Worm (Caenorhabditis elegans): ENCODE measurements around the gene tomm-20.

The tomm-20 gene

ce11 chrV:12331820-12332219 is 11.4 kb downstream of the tomm-20 start (continued):
- TF ChIP-seq ham-2 (GFP tag; optimal IDR thresholded peaks at IDR 0.05), result no peak
- TF ChIP-seq hlh-1 (tag; optimal IDR thresholded peaks at IDR 0.05), result no peak
- no peak for TF ChIP-seq snpc-4 (tag; optimal IDR thresholded peaks at IDR 0.05)
- no peak for TF ChIP-seq lin-13 (tag; optimal IDR thresholded peaks at IDR 0.05)

ce11 chrV:12329173-12329572 is 14.1 kb downstream of the tomm-20 start:
- TF ChIP-seq ceh-43 (GFP tag; optimal IDR thresholded peaks at IDR 0.05) (no peak), bed-3 (GFP tag; optimal IDR thresholded peaks at IDR 0.05) (no peak), ces-1 (GFP tag; optimal IDR thresholded peaks at IDR 0.05) (peak; percentile 83), blmp-1 (tag; optimal IDR thresholded peaks at IDR 0.05) (no peak), sptf-1 (tag; optimal IDR thresholded peaks at IDR 0.05) (no peak), zip-8 (tag; optimal IDR thresholded peaks at IDR 0.05) (no peak), elt-1 (tag; optimal IDR thresholded peaks at IDR 0.05; ENCODE audit: borderline replicate concordance, insufficient read depth) (no peak), ceh-39 (tag; optimal IDR thresholded peaks at IDR 0.05) (no peak)

- TF ChIP-seq unc-39 (tag; optimal IDR thresholded peaks at IDR 0.05), result no peak
- TF ChIP-seq nhr-237 (tag; optimal IDR thresholded peaks at IDR 0.05), result no peak
- TF ChIP-seq cnd-1 (tag; optimal IDR thresholded peaks at IDR 0.05), result no peak
- TF ChIP-seq lin-32 (GFP tag; optimal IDR thresholded peaks at IDR 0.05), result no peak
- no peak for TF ChIP-seq ceh-43 (GFP tag; optimal IDR thresholded peaks at IDR 0.05)
- TF ChIP-seq ces-1 (GFP tag; optimal IDR thresholded peaks at IDR 0.05), result no peak
- no peak for TF ChIP-seq tbx-8 (GFP tag; optimal IDR thresholded peaks at IDR 0.05)
- no peak for TF ChIP-seq snpc-4 (tag; optimal IDR thresholded peaks at IDR 0.05)
- TF ChIP-seq ham-2 (GFP tag; optimal IDR thresholded peaks at IDR 0.05), result no peak
- TF ChIP-seq flh-1 (GFP tag; optimal IDR thresholded peaks at IDR 0.05), result no peak
- TF ChIP-seq elt-1 (tag; optimal IDR thresholded peaks at IDR 0.05; ENCODE audit: borderline replicate concordance, insufficient read depth), result no peak
- TF ChIP-seq ceh-83 (GFP tag; optimal IDR thresholded peaks at IDR 0.05), result no peak
These were observed 16.6 kb downstream of the tomm-20 start for ce11 chrV:12326638-12327037.

ce11 chrV:12320274-12320839 is 22.9 kb downstream of the tomm-20 start:
- TF ChIP-seq mab-5 (tag; optimal IDR thresholded peaks at IDR 0.05), result no peak
- TF ChIP-seq lin-13 (tag; optimal IDR thresholded peaks at IDR 0.05), result no peak
- no peak for TF ChIP-seq unc-120 (tag; optimal IDR thresholded peaks at IDR 0.05; ENCODE audit: poor library complexity, severe bottlenecking)
- TF ChIP-seq mls-2 (tag; optimal IDR thresholded peaks at IDR 0.05), result no peak
- TF ChIP-seq ham-2 (GFP tag; optimal IDR thresholded peaks at IDR 0.05), result no peak
- TF ChIP-seq drap-1 (GFP tag; optimal IDR thresholded peaks at IDR 0.05), result no peak
- TF ChIP-seq unc-39 (tag; optimal IDR thresholded peaks at IDR 0.05), result no peak
- no peak for TF ChIP-seq snpc-4 (tag; optimal IDR thresholded peaks at IDR 0.05)
- no peak for TF ChIP-seq flh-1 (GFP tag; optimal IDR thresholded peaks at IDR 0.05)
- no peak for TF ChIP-seq sptf-1 (tag; optimal IDR thresholded peaks at IDR 0.05)
- TF ChIP-seq cnd-1 (tag; optimal IDR thresholded peaks at IDR 0.05), result no peak
- TF ChIP-seq nhr-28 (tag; optimal IDR thresholded peaks at IDR 0.05), result no peak

ce11 chrV:12317894-12318553 is 25.2 kb downstream of the tomm-20 start, which contains the start of the genes R04F11.5 and R04F11.2:
Gene R04F11.5, minus strand, starts transcription at chrV:12318019.
Gene R04F11.2, plus strand, starts transcription at chrV:12318381.
- no peak for TF ChIP-seq drap-1 (GFP tag; optimal IDR thresholded peaks at IDR 0.05)
- TF ChIP-seq ham-2 (GFP tag; optimal IDR thresholded peaks at IDR 0.05), result no peak
- peak; percentile 98 for TF ChIP-seq lsy-2 (tag; optimal IDR thresholded peaks at IDR 0.05)
- no peak for TF ChIP-seq blmp-1 (tag; optimal IDR thresholded peaks at IDR 0.05)
- TF ChIP-seq elt-1 (tag; optimal IDR thresholded peaks at IDR 0.05; ENCODE audit: borderline replicate concordance, insufficient read depth), result no peak
- TF ChIP-seq unc-39 (tag; optimal IDR thresholded peaks at IDR 0.05), result no peak
- TF ChIP-seq mab-5 (tag; optimal IDR thresholded peaks at IDR 0.05), result no peak
- no peak for TF ChIP-seq M03D4.4 (tag; optimal IDR thresholded peaks at IDR 0.05)
- peak; percentile 47 for TF ChIP-seq hlh-1 (tag; optimal IDR thresholded peaks at IDR 0.05)
- TF ChIP-seq lin-13 (tag; optimal IDR thresholded peaks at IDR 0.05), result peak; percentile 55
- TF ChIP-seq sem-2 (GFP tag; optimal IDR thresholded peaks at IDR 0.05), result no peak
- TF ChIP-seq elt-3 (tag; optimal IDR thresholded peaks at IDR 0.05), result no peak
- TF ChIP-seq nhr-12 (tag; optimal IDR thresholded peaks at IDR 0.05), result no peak
- peak; percentile 3 for TF ChIP-seq sptf-1 (tag; optimal IDR thresholded peaks at IDR 0.05)
- TF ChIP-seq bed-3 (GFP tag; optimal IDR thresholded peaks at IDR 0.05), result no peak
- TF ChIP-seq snpc-4 (tag; optimal IDR thresholded peaks at IDR 0.05), result no peak
- peak; percentile 69 for TF ChIP-seq pha-4 (tag; optimal IDR thresholded peaks at IDR 0.05)
- TF ChIP-seq lin-32 (GFP tag; optimal IDR thresholded peaks at IDR 0.05), result no peak
- no peak for TF ChIP-seq zip-8 (tag; optimal IDR thresholded peaks at IDR 0.05)
- no peak for TF ChIP-seq ceh-43 (GFP tag; optimal IDR thresholded peaks at IDR 0.05)
- peak; percentile 52 for TF ChIP-seq ces-1 (GFP tag; optimal IDR thresholded peaks at IDR 0.05)
- TF ChIP-seq unc-120 (tag; optimal IDR thresholded peaks at IDR 0.05; ENCODE audit: poor library complexity, severe bottlenecking), result no peak
- TF ChIP-seq ceh-83 (GFP tag; optimal IDR thresholded peaks at IDR 0.05), result no peak
- TF ChIP-seq mls-2 (tag; optimal IDR thresholded peaks at IDR 0.05), result no peak
- no peak for TF ChIP-seq nhr-2 (tag; optimal IDR thresholded peaks at IDR 0.05)
- no peak for TF ChIP-seq nhr-76 (tag; optimal IDR thresholded peaks at IDR 0.05)
- peak; percentile 41 for TF ChIP-seq ceh-39 (tag; optimal IDR thresholded peaks at IDR 0.05)
- TF ChIP-seq nhr-28 (tag; optimal IDR thresholded peaks at IDR 0.05), result no peak
- no peak for TF ChIP-seq cnd-1 (tag; optimal IDR thresholded peaks at IDR 0.05)
- no peak for TF ChIP-seq ztf-11 (tag; optimal IDR thresholded peaks at IDR 0.05)
- TF ChIP-seq flh-1 (GFP tag; optimal IDR thresholded peaks at IDR 0.05), result no peak
- TF ChIP-seq mep-1 (tag; optimal IDR thresholded peaks at IDR 0.05), result peak; percentile 90
- no peak for TF ChIP-seq tbx-8 (GFP tag; optimal IDR thresholded peaks at IDR 0.05)
- TF ChIP-seq nhr-237 (tag; optimal IDR thresholded peaks at IDR 0.05), result peak; percentile 79
- TF ChIP-seq unc-62 (GFP tag; optimal IDR thresholded peaks at IDR 0.05), result peak; percentile 31

All from whole organism, mixed stage, embryonic.